Worm (Caenorhabditis elegans): ENCODE data around the gene sru-24.

The sru-24 gene

ce11 chrV:635630-636029 is 35.6 kb downstream of the sru-24 start:
- TF ChIP-seq mep-1 (tag; optimal IDR thresholded peaks at IDR 0.05): no peak
- TF ChIP-seq elt-1 (tag; optimal IDR thresholded peaks at IDR 0.05; ENCODE audit: borderline replicate concordance, insufficient read depth): no peak
- no peak for TF ChIP-seq nhr-76 (tag; optimal IDR thresholded peaks at IDR 0.05)
- TF ChIP-seq nhr-237 (tag; optimal IDR thresholded peaks at IDR 0.05): no peak
- no peak for TF ChIP-seq nhr-2 (tag; optimal IDR thresholded peaks at IDR 0.05)
- no peak for TF ChIP-seq unc-39 (tag; optimal IDR thresholded peaks at IDR 0.05)
- no peak for TF ChIP-seq snpc-4 (tag; optimal IDR thresholded peaks at IDR 0.05)
- no peak for TF ChIP-seq elt-3 (tag; optimal IDR thresholded peaks at IDR 0.05)
- TF ChIP-seq lin-32 (GFP tag; optimal IDR thresholded peaks at IDR 0.05): no peak
- TF ChIP-seq pha-4 (tag; optimal IDR thresholded peaks at IDR 0.05): no peak
- TF ChIP-seq nhr-12 (tag; optimal IDR thresholded peaks at IDR 0.05): no peak
- TF ChIP-seq sptf-1 (tag; optimal IDR thresholded peaks at IDR 0.05): no peak
- no peak for TF ChIP-seq ceh-39 (tag; optimal IDR thresholded peaks at IDR 0.05)
- TF ChIP-seq zip-8 (tag; optimal IDR thresholded peaks at IDR 0.05): no peak

DNA sequence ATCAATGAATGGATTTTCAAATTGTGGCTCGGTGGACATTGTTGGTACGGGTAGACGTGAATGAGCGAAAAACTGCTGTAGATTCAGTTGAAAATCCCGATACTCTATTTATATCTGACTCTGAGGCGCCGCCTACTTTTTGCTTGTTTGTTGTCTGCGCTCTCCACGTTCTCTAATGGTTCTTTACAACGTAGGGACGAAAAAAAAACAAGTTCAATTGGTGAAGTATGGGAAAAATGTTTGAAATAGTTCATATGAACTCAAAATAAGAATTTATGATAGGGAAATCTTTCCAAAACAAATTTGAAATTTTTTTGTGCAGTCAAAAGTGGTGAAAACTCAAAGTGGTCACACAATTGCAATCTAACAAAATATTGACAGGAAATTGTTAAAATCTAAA is 36.4 kb downstream of the sru-24 start, which contains the start of gene F48G7.10:
F48G7.10 (minus strand) TSS at position 101 of the 400 bp plus-strand sequence.
- no peak for TF ChIP-seq ceh-83 (GFP tag; optimal IDR thresholded peaks at IDR 0.05)
- no peak for TF ChIP-seq pha-4 (tag; optimal IDR thresholded peaks at IDR 0.05)
- no peak for TF ChIP-seq elt-3 (tag; optimal IDR thresholded peaks at IDR 0.05)
- TF ChIP-seq M03D4.4 (tag; optimal IDR thresholded peaks at IDR 0.05): no peak
- no peak for TF ChIP-seq unc-39 (tag; optimal IDR thresholded peaks at IDR 0.05)
- no peak for TF ChIP-seq drap-1 (GFP tag; optimal IDR thresholded peaks at IDR 0.05)
- no peak for TF ChIP-seq lin-13 (tag; optimal IDR thresholded peaks at IDR 0.05)
- TF ChIP-seq lsy-2 (tag; optimal IDR thresholded peaks at IDR 0.05): no peak
- no peak for TF ChIP-seq mep-1 (tag; optimal IDR thresholded peaks at IDR 0.05)
- no peak for TF ChIP-seq nhr-12 (tag; optimal IDR thresholded peaks at IDR 0.05)
- TF ChIP-seq snpc-4 (tag; optimal IDR thresholded peaks at IDR 0.05): no peak
- no peak for TF ChIP-seq sem-2 (GFP tag; optimal IDR thresholded peaks at IDR 0.05)
- no peak for TF ChIP-seq nhr-76 (tag; optimal IDR thresholded peaks at IDR 0.05)
- TF ChIP-seq mls-2 (tag; optimal IDR thresholded peaks at IDR 0.05): no peak
- no peak for TF ChIP-seq cnd-1 (tag; optimal IDR thresholded peaks at IDR 0.05)

DNA sequence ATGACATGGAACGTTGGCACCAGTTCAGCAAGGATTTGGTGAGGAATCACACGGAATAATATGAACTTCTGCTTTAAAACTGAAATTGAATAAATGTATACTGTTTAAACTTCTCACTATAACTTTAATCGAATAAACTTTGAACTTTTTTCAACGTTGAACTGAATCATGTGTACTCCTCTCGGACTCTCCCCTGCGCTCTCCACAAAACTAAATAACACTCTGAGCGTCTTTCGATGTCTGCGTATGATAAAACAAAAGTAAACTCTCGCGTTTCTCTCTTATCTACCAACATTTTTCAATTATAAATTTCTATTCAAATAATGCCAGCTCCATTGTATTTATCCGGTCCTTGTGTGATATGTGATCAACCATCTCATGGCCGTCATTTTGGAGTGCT is 39.4 kb downstream of the sru-24 start:
- no peak for TF ChIP-seq mls-2 (tag; optimal IDR thresholded peaks at IDR 0.05)
- TF ChIP-seq nhr-76 (tag; optimal IDR thresholded peaks at IDR 0.05): no peak
- TF ChIP-seq drap-1 (GFP tag; optimal IDR thresholded peaks at IDR 0.05): no peak
- no peak for TF ChIP-seq zip-8 (tag; optimal IDR thresholded peaks at IDR 0.05)
- no peak for TF ChIP-seq nhr-237 (tag; optimal IDR thresholded peaks at IDR 0.05)
- TF ChIP-seq nhr-2 (tag; optimal IDR thresholded peaks at IDR 0.05): no peak
- TF ChIP-seq unc-39 (tag; optimal IDR thresholded peaks at IDR 0.05): no peak

ce11 chrV:628527-628926 is 42.7 kb downstream of the sru-24 start, which contains the start of gene F48G7.9:
Gene F48G7.9, minus strand, starts transcription at chrV:628627.
- TF ChIP-seq ceh-43 (GFP tag; optimal IDR thresholded peaks at IDR 0.05): no peak
- no peak for TF ChIP-seq nhr-12 (tag; optimal IDR thresholded peaks at IDR 0.05)

ce11 chrV:627585-627984 is 43.7 kb downstream of the sru-24 start, which contains the start of gene F48G7.8:
Gene F48G7.8, minus strand, starts transcription at chrV:627685.
- TF ChIP-seq tbx-8 (GFP tag; optimal IDR thresholded peaks at IDR 0.05) (no peak), snpc-4 (tag; optimal IDR thresholded peaks at IDR 0.05) (no peak), nhr-28 (tag; optimal IDR thresholded peaks at IDR 0.05) (no peak)

DNA sequence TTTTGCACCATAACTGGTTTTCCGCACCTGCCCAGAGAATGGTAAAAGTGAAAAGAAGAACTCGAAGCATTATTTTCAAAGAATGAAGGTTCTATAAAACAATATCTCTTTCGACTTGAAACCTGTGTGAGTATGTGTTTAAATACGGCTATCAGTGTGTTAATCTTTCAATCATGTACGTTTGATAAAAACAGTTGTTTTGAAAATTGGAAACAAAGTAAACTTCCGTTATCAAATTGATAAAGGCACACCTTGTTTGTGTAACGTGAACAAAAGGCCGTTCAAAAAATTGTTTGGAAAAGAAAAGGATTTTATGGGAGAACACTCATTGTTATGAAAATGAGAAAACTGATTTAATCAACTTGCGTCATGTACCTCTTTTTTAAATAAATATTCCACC is 44.9 kb downstream of the sru-24 start, which contains the start of gene F48G7.7:
F48G7.7 (minus strand) TSS at position 101 of the 400 bp plus-strand sequence.
- TF ChIP-seq nhr-76 (tag; optimal IDR thresholded peaks at IDR 0.05) (no peak), nhr-12 (tag; optimal IDR thresholded peaks at IDR 0.05) (no peak), bed-3 (GFP tag; optimal IDR thresholded peaks at IDR 0.05) (no peak), unc-120 (tag; optimal IDR thresholded peaks at IDR 0.05; ENCODE audit: poor library complexity, severe bottlenecking) (no peak), nhr-237 (tag; optimal IDR thresholded peaks at IDR 0.05) (no peak), unc-62 (GFP tag; optimal IDR thresholded peaks at IDR 0.05) (no peak), mep-1 (tag; optimal IDR thresholded peaks at IDR 0.05) (no peak), sem-2 (GFP tag; optimal IDR thresholded peaks at IDR 0.05) (no peak), ces-1 (GFP tag; optimal IDR thresholded peaks at IDR 0.05) (no peak)

All from whole organism, mixed stage, embryonic.